Worm (Caenorhabditis elegans) whole organism, young adult: Measurements from ENCODE around the gene R10E4.7.
A peak's percentile ranks its signal among the peaks of the same experiment; 100 is the strongest.

Experiments
- F39B2.1 ChIP-seq: fragments of 200-800 bp; sonication (Bioruptor generic); IDR thresholded peaks from 2 replicates; pipeline ENCODE4 v1.3.6; 2022; ENCODE audit warnings: missing genetic modification reagents, missing genetic modification characterization, missing compliant biosample characterization
- F52B5.7 ChIP-seq: sonication (generic microtip); optimal IDR thresholded peaks from 2 replicates; lab custom pipeline; 2016; ENCODE audit warnings: mild to moderate bottlenecking, missing genetic modification characterization, missing compliant biosample characterization
- Y95B8A.8 ChIP-seq: fragments of 200-800 bp; sonication (Bioruptor generic); IDR thresholded peaks from 2 replicates; pipeline ENCODE4 v1.3.6; 2022; ENCODE audit warnings: missing genetic modification reagents, missing genetic modification characterization, missing compliant biosample characterization
- ama-1 ChIP-seq, 3 experiments: fragments of 150-350 bp in 1 of 3; sonication (generic microtip) in 2 of 3; optimal IDR thresholded peaks; 2 replicates each; lab custom pipeline; 2014 to 2018; ENCODE audit warnings: missing biosample characterization in 2 of 3, missing genetic modification characterization in 2 of 3, missing genetic modification reagents in 2 of 3
- dpl-1 ChIP-seq: fragments of 150-350 bp; optimal IDR thresholded peaks from 2 replicates; lab custom pipeline; 2014; ENCODE audit warnings: missing biosample characterization, missing genetic modification reagents, missing genetic modification characterization
- nfya-1 ChIP-seq: sonication (generic microtip); optimal IDR thresholded peaks from 2 replicates; lab custom pipeline; 2017; ENCODE audit warnings: antibody characterized with exemption, missing compliant biosample characterization, missing genetic modification characterization, borderline replicate concordance; ENCODE audit not compliant: insufficient read depth
- pha-4 ChIP-seq: fragments of 150-350 bp; sonication (generic microtip); optimal IDR thresholded peaks from 2 replicates; lab custom pipeline; 2014; ENCODE audit warnings: missing biosample characterization, missing genetic modification reagents, missing genetic modification characterization
- unc-130 ChIP-seq: sonication (generic microtip); optimal IDR thresholded peaks from 2 replicates; lab custom pipeline; 2016; ENCODE audit warnings: missing genetic modification reagents, missing genetic modification characterization, missing compliant biosample characterization

ce11 chrIII:4284732-4285165, 9.9 kb upstream of the R10E4.7 start:
- TF ChIP-seq nfya-1 (tag; lab: Kevin White, UChicago) (no peak), unc-130 (GFP tag; lab: Kevin White, UChicago) (no peak), F39B2.1 (GFP tag; lab: Robert Waterston, UW) (no peak), ama-1 (optimal IDR thresholded peaks at IDR 0.05; lab: Kevin White, UChicago) (no peak), ama-1 (GFP tag; optimal IDR thresholded peaks at IDR 0.05; lab: Kevin White, UChicago) (no peak), pha-4 (tag; lab: Kevin White, UChicago) (peak; percentile 57), F52B5.7 (no peak), Y95B8A.8 (GFP tag; lab: Robert Waterston, UW) (no peak), dpl-1 (GFP tag; lab: Kevin White, UChicago) (no peak)
